Worm (Caenorhabditis elegans): ENCODE measurements around the gene T03F7.6.

ce11 chrV:11266681-11267080 lies 27.8 kb upstream of the T03F7.6 start, which contains the start of gene str-116:
- TF ChIP-seq ceh-100 (GFP tag; IDR thresholded peaks at IDR 0.05) (no peak), zfh-2 (GFP tag; conservative IDR thresholded peaks at IDR 0.05) (no peak), F57A8.1 (GFP tag; optimal IDR thresholded peaks at IDR 0.05) (no peak)

Measured in whole organism, young adult.